Worm (Caenorhabditis elegans): ENCODE results near the gene ZK856.4.

DNA sequence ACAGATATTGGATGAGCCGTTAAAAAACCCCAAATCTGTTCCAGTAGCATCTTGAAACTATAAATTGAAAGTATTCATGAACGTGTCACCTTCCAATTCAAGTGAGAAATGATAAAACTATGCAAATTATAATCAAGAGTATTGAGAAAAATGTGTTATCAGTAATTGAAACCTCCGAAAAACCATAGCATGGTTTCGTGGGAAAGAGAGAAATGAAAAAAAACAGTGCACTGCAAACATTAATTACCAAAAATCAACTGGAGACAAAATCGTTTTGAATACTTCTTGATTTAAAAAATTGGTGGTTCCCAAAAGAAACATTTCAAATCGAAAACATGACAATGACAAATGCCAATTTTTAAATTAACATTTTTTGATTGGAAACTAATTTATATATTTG, 42.5 kb downstream of the ZK856.4 start, which contains the start of gene daf-36:
- TF ChIP-seq him-1 (tag; optimal IDR thresholded peaks at IDR 0.05) (no peak), W03F9.2 (tag; optimal IDR thresholded peaks at IDR 0.05) (no peak), dao-5 (tag; optimal IDR thresholded peaks at IDR 0.05) (no peak)
